ENCODE assay signal across 1 fruit fly cellular context in the genomic region with DNA sequence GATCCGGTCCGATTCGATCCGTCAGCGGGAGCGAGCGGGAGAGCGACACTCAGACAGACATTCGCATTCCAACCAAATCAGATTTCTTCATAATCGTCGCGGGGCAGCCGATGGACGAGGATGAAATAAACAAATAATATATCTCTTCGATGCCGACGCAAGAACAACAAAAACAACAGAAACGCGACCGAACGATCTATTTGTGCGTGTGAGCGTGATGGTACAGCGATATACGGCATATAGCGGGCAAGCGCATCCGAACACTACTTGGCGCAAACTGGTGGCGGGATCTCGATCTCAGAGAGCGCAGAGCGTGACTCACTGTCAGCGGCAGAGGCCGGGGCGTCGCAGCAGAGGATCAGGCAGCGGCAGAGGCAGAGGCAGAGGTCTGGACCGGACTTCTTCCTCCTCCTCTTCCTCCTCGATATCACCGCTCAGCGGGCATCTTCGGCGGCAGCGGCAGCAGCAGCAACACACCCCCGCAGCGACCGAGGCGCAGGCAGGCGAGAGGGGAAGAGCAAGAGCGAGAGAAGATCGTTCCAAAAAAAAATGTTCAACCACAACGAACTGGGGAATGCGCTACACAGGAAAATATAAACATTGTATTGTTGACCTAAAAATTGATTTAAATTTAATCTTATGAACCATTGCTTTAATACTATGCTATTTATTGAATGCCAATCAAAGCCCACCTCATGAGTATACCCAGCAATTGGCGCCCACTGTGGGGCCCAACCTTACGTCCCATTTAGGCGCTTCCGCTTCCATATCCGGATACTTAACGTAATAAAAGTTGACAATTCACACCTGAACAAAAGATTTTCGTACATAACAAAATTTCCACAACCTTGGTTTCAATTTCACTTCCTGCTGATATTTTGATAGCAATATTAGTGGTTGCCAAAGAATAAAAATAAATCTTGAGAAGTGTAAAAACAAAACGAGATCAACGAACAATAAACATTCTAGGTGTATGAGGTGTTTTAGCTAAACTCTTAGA.
TF ChIP-seq lines count a peak whose summit lies in the region.

No protein-coding gene starts in this region.

TF ChIP-seq in whole organism, embryonic, 481 proteins besides CTCF, POLR2A, EP300 and RAD21 (continued from another document and continues in another):
- TF ChIP-seq kay (GFP tag; optimal IDR thresholded peaks at IDR 0.05; lab: Kevin White, UChicago), result peak; percentile 83
- peak; percentile 33 to 36 for TF ChIP-seq bsh (GFP tag; optimal IDR thresholded peaks at IDR 0.05; lab: Kevin White, UChicago)
- peak; percentile 25 for TF ChIP-seq CG18764 (GFP tag; optimal IDR thresholded peaks at IDR 0.05; lab: Kevin White, UChicago)
- 0 out of 2 replicates have a peak, but pooled peaks have one; percentile 9 for TF ChIP-seq CG9215 (GFP tag; IDR thresholded peaks at IDR 0.05; lab: Robert Waterston, UW)
- TF ChIP-seq fd3F (GFP tag; optimal IDR thresholded peaks at IDR 0.05; lab: Kevin White, UChicago), result no peak
- TF ChIP-seq scrt (GFP tag; optimal IDR thresholded peaks at IDR 0.05; lab: Kevin White, UChicago), result no peak
- TF ChIP-seq D (optimal IDR thresholded peaks at IDR 0.05; lab: Kevin White, UChicago), result peak; percentile 22
- peak; percentile 56 for TF ChIP-seq D (GFP tag; optimal IDR thresholded peaks at IDR 0.05; lab: Kevin White, UChicago)
- TF ChIP-seq Hr39 (optimal IDR thresholded peaks at IDR 0.05; lab: Kevin White, UChicago), result no peak
- no peak for TF ChIP-seq B-H2 (GFP tag; optimal IDR thresholded peaks at IDR 0.05; lab: Kevin White, UChicago)
- TF ChIP-seq CG11247 (GFP tag; IDR thresholded peaks at IDR 0.05; lab: Robert Waterston, UW), result peak; percentile 28; the same call in 1 of the 2 replicates
- TF ChIP-seq oc (tag; optimal IDR thresholded peaks at IDR 0.05; lab: Kevin White, UChicago), result no peak
- TF ChIP-seq H15 (GFP tag; IDR thresholded peaks at IDR 0.05; lab: Robert Waterston, UW), result no peak
- TF ChIP-seq esg (GFP tag; conservative IDR thresholded peaks at IDR 0.05; lab: Robert Waterston, UW), result no peak
- TF ChIP-seq CHES-1-like (GFP tag; optimal IDR thresholded peaks at IDR 0.05; lab: Kevin White, UChicago), result peak; percentile 7
- TF ChIP-seq da (GFP tag; optimal IDR thresholded peaks at IDR 0.05; lab: Kevin White, UChicago), result no peak
- TF ChIP-seq Aef1 (GFP tag; IDR thresholded peaks at IDR 0.05; lab: Robert Waterston, UW), result no peak; the same call in 2 of the 3 replicates
- no peak for TF ChIP-seq Nf-YA (GFP tag; IDR thresholded peaks at IDR 0.05; lab: Robert Waterston, UW)
- no peak for TF ChIP-seq CG8944 (GFP tag; optimal IDR thresholded peaks at IDR 0.05; lab: Kevin White, UChicago)
- no peak for TF ChIP-seq Ravus (GFP tag; IDR thresholded peaks at IDR 0.05; lab: Robert Waterston, UW)
- TF ChIP-seq sna (GFP tag; IDR thresholded peaks at IDR 0.05; lab: Robert Waterston, UW; ENCODE audit: partially characterized antibody), result 0 out of 2 replicates have a peak, but pooled peaks have one; percentile 39
- no peak for TF ChIP-seq dan (GFP tag; IDR thresholded peaks at IDR 0.05; lab: Robert Waterston, UW)
- no peak for TF ChIP-seq CG16813 (GFP tag; IDR thresholded peaks at IDR 0.05; lab: Robert Waterston, UW; ENCODE audit: partially characterized antibody)
- no peak for TF ChIP-seq E2f1 (GFP tag; IDR thresholded peaks at IDR 0.05; lab: Robert Waterston, UW)
- TF ChIP-seq tup (GFP tag; optimal IDR thresholded peaks at IDR 0.05; lab: Kevin White, UChicago), result no peak
- TF ChIP-seq tin (GFP tag; optimal IDR thresholded peaks at IDR 0.05; lab: Kevin White, UChicago), result peak; percentile 50
- TF ChIP-seq amos (GFP tag; IDR thresholded peaks at IDR 0.05; lab: Robert Waterston, UW; ENCODE audit: partially characterized antibody), result no peak
- TF ChIP-seq disco-r (GFP tag; optimal IDR thresholded peaks at IDR 0.05; lab: Kevin White, UChicago), result peak; percentile 10
- peak; percentile 19 for TF ChIP-seq cato (GFP tag; optimal IDR thresholded peaks at IDR 0.05; lab: Kevin White, UChicago; ENCODE audit: borderline replicate concordance)
- TF ChIP-seq Sox100B (GFP tag; optimal IDR thresholded peaks at IDR 0.05; lab: Kevin White, UChicago), result no peak
- peak; percentile 39; the same call in 1 of the 2 replicates for TF ChIP-seq HLH3B (GFP tag; IDR thresholded peaks at IDR 0.05; lab: Robert Waterston, UW)
- TF ChIP-seq zfh2 (GFP tag; optimal IDR thresholded peaks at IDR 0.05; lab: Kevin White, UChicago), result peak; percentile 46
- TF ChIP-seq corto (GFP tag; optimal IDR thresholded peaks at IDR 0.05; lab: Kevin White, UChicago), result no peak
- TF ChIP-seq CG3726 (GFP tag; IDR thresholded peaks at IDR 0.05; lab: Robert Waterston, UW), result no peak
- no peak for TF ChIP-seq CG13296 (GFP tag; optimal IDR thresholded peaks at IDR 0.05; lab: Kevin White, UChicago)
- TF ChIP-seq crol (GFP tag; IDR thresholded peaks at IDR 0.05; lab: Robert Waterston, UW), result peak; percentile 100
- TF ChIP-seq tio (GFP tag; optimal IDR thresholded peaks at IDR 0.05; lab: Kevin White, UChicago), result no peak
- TF ChIP-seq CG14050 (GFP tag; IDR thresholded peaks at IDR 0.05; lab: Robert Waterston, UW), result no peak
- TF ChIP-seq CG15073 (GFP tag; optimal IDR thresholded peaks at IDR 0.05; lab: Kevin White, UChicago), result no peak
- peak; percentile 30 for TF ChIP-seq CG8924 (tag; optimal IDR thresholded peaks at IDR 0.05; lab: Kevin White, UChicago)
- peak; percentile 58 for TF ChIP-seq CG10209 (GFP tag; optimal IDR thresholded peaks at IDR 0.05; lab: Kevin White, UChicago)
- TF ChIP-seq MBD-R2 (GFP tag; IDR thresholded peaks at IDR 0.05; lab: Robert Waterston, UW), result no peak; the same call in 1 of the 2 replicates
- peak; percentile 33 for TF ChIP-seq Max (GFP tag; optimal IDR thresholded peaks at IDR 0.05; lab: Kevin White, UChicago)
- peak; percentile 49 for TF ChIP-seq fd96Cb (tag; optimal IDR thresholded peaks at IDR 0.05; lab: Kevin White, UChicago)
- TF ChIP-seq croc (GFP tag; conservative IDR thresholded peaks at IDR 0.05; lab: Robert Waterston, UW), result no peak
- no peak for TF ChIP-seq pho (GFP tag; optimal IDR thresholded peaks at IDR 0.05; lab: Kevin White, UChicago)
- TF ChIP-seq CoRest (tag; optimal IDR thresholded peaks at IDR 0.05; lab: Kevin White, UChicago), result peak; percentile 70
- TF ChIP-seq pzg (GFP tag; optimal IDR thresholded peaks at IDR 0.05; lab: Kevin White, UChicago), result no peak
- no peak for TF ChIP-seq gfzf (GFP tag; optimal IDR thresholded peaks at IDR 0.05; lab: Kevin White, UChicago)
- 0 out of 3 replicates have a peak, but pooled peaks have one; percentile 26 for TF ChIP-seq CG6791 (GFP tag; IDR thresholded peaks at IDR 0.05; lab: Robert Waterston, UW; ENCODE audit: partially characterized antibody)
- no peak for TF ChIP-seq tap (tag; optimal IDR thresholded peaks at IDR 0.05; lab: Kevin White, UChicago)
- TF ChIP-seq CG5245 (GFP tag; optimal IDR thresholded peaks at IDR 0.05; lab: Kevin White, UChicago), result no peak
- peak; percentile 40 for TF ChIP-seq zf30C (GFP tag; optimal IDR thresholded peaks at IDR 0.05; lab: Kevin White, UChicago)
- TF ChIP-seq CG12299 (tag; optimal IDR thresholded peaks at IDR 0.05; lab: Kevin White, UChicago), result no peak
- peak; percentile 54; the same call in 1 of the 2 replicates for TF ChIP-seq ttk (GFP tag; IDR thresholded peaks at IDR 0.05; lab: Robert Waterston, UW)
- no peak for TF ChIP-seq seq (GFP tag; IDR thresholded peaks at IDR 0.05; lab: Robert Waterston, UW)
- no peak for TF ChIP-seq Dip2 (GFP tag; IDR thresholded peaks at IDR 0.05; lab: Robert Waterston, UW)
- no peak; the same call in 1 of the 2 replicates for TF ChIP-seq CG10959 (GFP tag; IDR thresholded peaks at IDR 0.05; lab: Robert Waterston, UW)
- TF ChIP-seq chm (GFP tag; IDR thresholded peaks at IDR 0.05; lab: Robert Waterston, UW), result peak; percentile 34; the same call in 1 of the 2 replicates
- no peak for TF ChIP-seq ash1 (GFP tag; optimal IDR thresholded peaks at IDR 0.05; lab: Kevin White, UChicago)
- no peak for TF ChIP-seq CG3847 (GFP tag; IDR thresholded peaks at IDR 0.05; lab: Robert Waterston, UW)
- peak; percentile 10 for TF ChIP-seq Antp (GFP tag; optimal IDR thresholded peaks at IDR 0.05; lab: Kevin White, UChicago)
- peak; percentile 47 for TF ChIP-seq psq (GFP tag; optimal IDR thresholded peaks at IDR 0.05; lab: Kevin White, UChicago)
- TF ChIP-seq Bteb2 (GFP tag; optimal IDR thresholded peaks at IDR 0.05; lab: Kevin White, UChicago), result no peak
- TF ChIP-seq CG15269 (tag; optimal IDR thresholded peaks at IDR 0.05; lab: Kevin White, UChicago), result no peak
- TF ChIP-seq CG6854 (GFP tag; optimal IDR thresholded peaks at IDR 0.05; lab: Kevin White, UChicago), result no peak
- peak; percentile 79 for TF ChIP-seq CG7556 (GFP tag; optimal IDR thresholded peaks at IDR 0.05; lab: Kevin White, UChicago)
- TF ChIP-seq Sry-β (GFP tag; optimal IDR thresholded peaks at IDR 0.05; lab: Kevin White, UChicago), result no peak
- no peak for TF ChIP-seq Lim3 (GFP tag; IDR thresholded peaks at IDR 0.05; lab: Robert Waterston, UW)
- TF ChIP-seq pan (optimal IDR thresholded peaks at IDR 0.05; lab: Kevin White, UChicago), result no peak
- peak in 1 of 2 experiments; percentile 39 for TF ChIP-seq pan (GFP tag; optimal IDR thresholded peaks at IDR 0.05 in 1 of 2, IDR thresholded peaks at IDR 0.05 in 1 of 2)
- TF ChIP-seq CG12155 (GFP tag; optimal IDR thresholded peaks at IDR 0.05; lab: Kevin White, UChicago), result peak; percentile 12
- no peak for TF ChIP-seq h (optimal IDR thresholded peaks at IDR 0.05; lab: Kevin White, UChicago)
- TF ChIP-seq CG6683 (GFP tag; optimal IDR thresholded peaks at IDR 0.05; lab: Kevin White, UChicago), result no peak
- no peak for TF ChIP-seq inv (GFP tag; IDR thresholded peaks at IDR 0.05; lab: Robert Waterston, UW; ENCODE audit: partially characterized antibody)
- no peak for TF ChIP-seq Dbx (GFP tag; IDR thresholded peaks at IDR 0.05; lab: Robert Waterston, UW)
- no peak for TF ChIP-seq lab (GFP tag; optimal IDR thresholded peaks at IDR 0.05; lab: Kevin White, UChicago)
- peak; percentile 54 for TF ChIP-seq CG34376 (GFP tag; optimal IDR thresholded peaks at IDR 0.05; lab: Kevin White, UChicago)
- no peak for TF ChIP-seq CG17612 (GFP tag; IDR thresholded peaks at IDR 0.05; lab: Robert Waterston, UW)
- no peak for TF ChIP-seq CG7745 (tag; optimal IDR thresholded peaks at IDR 0.05; lab: Kevin White, UChicago)
- TF ChIP-seq Lhr (GFP tag; optimal IDR thresholded peaks at IDR 0.05; lab: Kevin White, UChicago), result no peak
- TF ChIP-seq Mad (GFP tag; optimal IDR thresholded peaks at IDR 0.05; lab: Kevin White, UChicago), result peak; percentile 16
- TF ChIP-seq CG8478 (optimal IDR thresholded peaks at IDR 0.05; lab: Kevin White, UChicago), result no peak
- TF ChIP-seq twi (tag; optimal IDR thresholded peaks at IDR 0.05; lab: Kevin White, UChicago), result peak; percentile 20
- no peak for TF ChIP-seq cad (GFP tag; optimal IDR thresholded peaks at IDR 0.05; lab: Kevin White, UChicago)
- no peak for TF ChIP-seq CG11504 (tag; optimal IDR thresholded peaks at IDR 0.05; lab: Kevin White, UChicago)
- TF ChIP-seq CG14710 (tag; optimal IDR thresholded peaks at IDR 0.05; lab: Kevin White, UChicago), result peak; percentile 34
- TF ChIP-seq Hr78 (GFP tag; optimal IDR thresholded peaks at IDR 0.05; lab: Kevin White, UChicago), result no peak
- TF ChIP-seq kni (GFP tag; optimal IDR thresholded peaks at IDR 0.05; lab: Kevin White, UChicago), result peak; percentile 98
- TF ChIP-seq CG10147 (GFP tag; optimal IDR thresholded peaks at IDR 0.05; lab: Kevin White, UChicago), result no peak
- TF ChIP-seq CG8388 (GFP tag; optimal IDR thresholded peaks at IDR 0.05; lab: Kevin White, UChicago), result peak; percentile 11
- TF ChIP-seq CG13123 (GFP tag; optimal IDR thresholded peaks at IDR 0.05; lab: Kevin White, UChicago), result no peak
- TF ChIP-seq pros (GFP tag; optimal IDR thresholded peaks at IDR 0.05; lab: Kevin White, UChicago), result peak; percentile 97
- no peak for TF ChIP-seq CG6254 (GFP tag; optimal IDR thresholded peaks at IDR 0.05; lab: Kevin White, UChicago)
- no peak; the same call in 1 of the 2 replicates for TF ChIP-seq CG8765 (GFP tag; IDR thresholded peaks at IDR 0.05; lab: Robert Waterston, UW)
- no peak for TF ChIP-seq CG2129 (GFP tag; IDR thresholded peaks at IDR 0.05; lab: Robert Waterston, UW; ENCODE audit: partially characterized antibody)
- TF ChIP-seq Elba2 (GFP tag; optimal IDR thresholded peaks at IDR 0.05; lab: Kevin White, UChicago), result no peak
- peak; percentile 73 for TF ChIP-seq CG30403 (GFP tag; optimal IDR thresholded peaks at IDR 0.05; lab: Kevin White, UChicago)
- TF ChIP-seq Hmr (GFP tag; optimal IDR thresholded peaks at IDR 0.05; lab: Kevin White, UChicago), result no peak
- TF ChIP-seq Hmx (GFP tag; optimal IDR thresholded peaks at IDR 0.05; lab: Kevin White, UChicago), result peak; percentile 37
- TF ChIP-seq ato (GFP tag; IDR thresholded peaks at IDR 0.05; lab: Robert Waterston, UW; ENCODE audit: partially characterized antibody), result 0 out of 2 replicates have a peak, but pooled peaks have one; percentile 28
- no peak for TF ChIP-seq dmrt99B (tag; optimal IDR thresholded peaks at IDR 0.05; lab: Kevin White, UChicago)
- peak; percentile 44 for TF ChIP-seq Meics (GFP tag; optimal IDR thresholded peaks at IDR 0.05; lab: Kevin White, UChicago)
- TF ChIP-seq CG6654 (GFP tag; optimal IDR thresholded peaks at IDR 0.05; lab: Kevin White, UChicago), result peak; percentile 35
- peak; percentile 54 for TF ChIP-seq az2 (GFP tag; optimal IDR thresholded peaks at IDR 0.05; lab: Kevin White, UChicago)
- TF ChIP-seq Dp (GFP tag; optimal IDR thresholded peaks at IDR 0.05; lab: Kevin White, UChicago), result peak; percentile 4
- TF ChIP-seq Ssrp (tag; optimal IDR thresholded peaks at IDR 0.05; lab: Kevin White, UChicago), result peak; percentile 63
- TF ChIP-seq bab2 (GFP tag; optimal IDR thresholded peaks at IDR 0.05; lab: Kevin White, UChicago), result peak; percentile 54
- TF ChIP-seq Adf1 (GFP tag; IDR thresholded peaks at IDR 0.05; lab: Robert Waterston, UW), result peak; percentile 99
- TF ChIP-seq dpn (GFP tag; optimal IDR thresholded peaks at IDR 0.05; lab: Kevin White, UChicago), result peak; percentile 25 to 48
- no peak for TF ChIP-seq ERR (GFP tag; optimal IDR thresholded peaks at IDR 0.05; lab: Kevin White, UChicago)
- TF ChIP-seq ci (GFP tag; IDR thresholded peaks at IDR 0.05; lab: Robert Waterston, UW), result peak; percentile 76; the same call in 2 of the 3 replicates
- no peak for TF ChIP-seq fru (optimal IDR thresholded peaks at IDR 0.05; lab: Kevin White, UChicago)
- TF ChIP-seq tll (GFP tag; optimal IDR thresholded peaks at IDR 0.05; lab: Kevin White, UChicago), result no peak
- TF ChIP-seq CG1832 (GFP tag; optimal IDR thresholded peaks at IDR 0.05; lab: Kevin White, UChicago), result no peak
- TF ChIP-seq Neu2 (GFP tag; optimal IDR thresholded peaks at IDR 0.05; lab: Kevin White, UChicago; ENCODE audit: borderline replicate concordance), result no peak
- TF ChIP-seq tna (GFP tag; IDR thresholded peaks at IDR 0.05; lab: Robert Waterston, UW; ENCODE audit: partially characterized antibody), result peak; percentile 39; the same call in 1 of the 2 replicates
- no peak for TF ChIP-seq dm (GFP tag; optimal IDR thresholded peaks at IDR 0.05; lab: Kevin White, UChicago)
